Fruit fly (Drosophila melanogaster) whole organism, embryonic: Measurements from ENCODE around the gene P58IPK.

Experiments used
- Atf-2 ChIP-seq: fragments of 200-800 bp; sonication (Bioruptor generic); optimal IDR thresholded peaks from 2 replicates; lab custom pipeline; 2016; ENCODE audit warnings: missing biosample characterization, missing genetic modification characterization
- CG11247 ChIP-seq: fragments of 200-800 bp; sonication (Bioruptor generic); IDR thresholded peaks from 2 replicates; pipeline ENCODE4 v1.3.6; 2022; ENCODE audit warnings: missing biosample characterization, missing genetic modification characterization
- CG11398 ChIP-seq: fragments of 200-800 bp; sonication (Bioruptor generic); optimal IDR thresholded peaks from 2 replicates; lab custom pipeline; 2016; ENCODE audit warnings: missing biosample characterization, missing genetic modification characterization
- CG14050 ChIP-seq: fragments of 200-800 bp; sonication (Bioruptor generic); IDR thresholded peaks from 3 replicates; pipeline ENCODE4 v1.3.6; 2022; ENCODE audit warnings: missing biosample characterization, missing genetic modification characterization
- CG15269 ChIP-seq: fragments of 200-800 bp; sonication (Bioruptor generic); optimal IDR thresholded peaks from 2 replicates; lab custom pipeline; 2018; ENCODE audit warnings: missing biosample characterization, mild to moderate bottlenecking, missing genetic modification characterization, moderate library complexity
- CG17385 ChIP-seq: fragments of 200-800 bp; sonication (Bioruptor generic); optimal IDR thresholded peaks from 3 replicates; lab custom pipeline; 2018; ENCODE audit warnings: missing biosample characterization, mild to moderate bottlenecking, missing genetic modification characterization
- CG18262 ChIP-seq: fragments of 200-800 bp; optimal IDR thresholded peaks from 3 replicates; lab custom pipeline; 2019; ENCODE audit warnings: missing biosample characterization, mild to moderate bottlenecking, missing genetic modification characterization, moderate library complexity
- CG2889 ChIP-seq: fragments of 200-800 bp; sonication (Bioruptor generic); IDR thresholded peaks from 3 replicates; pipeline ENCODE4 v1.3.6; 2022; ENCODE audit warnings: missing biosample characterization, missing genetic modification characterization
- CG34376 ChIP-seq: fragments of 200-800 bp; sonication (Bioruptor generic); optimal IDR thresholded peaks from 2 replicates; lab custom pipeline; 2018; ENCODE audit warnings: missing biosample characterization, mild to moderate bottlenecking, missing genetic modification characterization
- CG3838 ChIP-seq: fragments of 200-800 bp; sonication (Bioruptor generic); optimal IDR thresholded peaks from 3 replicates; lab custom pipeline; 2016; ENCODE audit warnings: missing biosample characterization, missing genetic modification characterization
- CG42726 ChIP-seq: fragments of 200-800 bp; sonication (Bioruptor generic); IDR thresholded peaks from 2 replicates; pipeline ENCODE4 v1.3.6; 2022; ENCODE audit warnings: missing biosample characterization, missing genetic modification characterization; ENCODE audit not compliant: partially characterized antibody
- CG4282 ChIP-seq: fragments of 200-800 bp; sonication (Bioruptor generic); optimal IDR thresholded peaks from 2 replicates; lab custom pipeline; 2016; ENCODE audit warnings: missing biosample characterization, missing genetic modification characterization
- CG6689 ChIP-seq: fragments of 200-800 bp; sonication (Bioruptor generic); IDR thresholded peaks from 2 replicates; pipeline ENCODE4 v1.3.6; 2022; ENCODE audit warnings: missing biosample characterization, missing genetic modification characterization
- CG6813 ChIP-seq: fragments of 200-800 bp; sonication (Bioruptor generic); optimal IDR thresholded peaks from 2 replicates; lab custom pipeline; 2017; ENCODE audit warnings: missing biosample characterization, missing genetic modification characterization, mild to moderate bottlenecking, moderate library complexity, missing genetic modification reagents
- CG7357 ChIP-seq: fragments of 200-800 bp; sonication (Bioruptor generic); IDR thresholded peaks from 3 replicates; pipeline ENCODE4 v1.3.6; 2022; ENCODE audit warnings: missing biosample characterization, missing genetic modification characterization
- CG7963 ChIP-seq: fragments of 200-800 bp; sonication (Bioruptor generic); IDR thresholded peaks from 3 replicates; pipeline ENCODE4 v1.3.6; 2022; ENCODE audit warnings: missing biosample characterization, missing genetic modification characterization; ENCODE audit not compliant: partially characterized antibody
- CG9609 ChIP-seq: fragments of 200-800 bp; sonication (Bioruptor generic); optimal IDR thresholded peaks from 3 replicates; lab custom pipeline; 2016; ENCODE audit warnings: missing biosample characterization, missing genetic modification characterization
- CG9817 ChIP-seq: fragments of 200-800 bp; sonication (Bioruptor generic); optimal IDR thresholded peaks from 2 replicates; lab custom pipeline; 2018; ENCODE audit warnings: missing biosample characterization, mild to moderate bottlenecking, missing genetic modification characterization, moderate library complexity
- Dip3 ChIP-seq: fragments of 200-800 bp; sonication (Bioruptor generic); optimal IDR thresholded peaks from 3 replicates; lab custom pipeline; 2016; ENCODE audit warnings: missing biosample characterization, missing genetic modification characterization
- Dll ChIP-seq: fragments of 200-800 bp; sonication (Bioruptor generic); IDR thresholded peaks from 4 replicates; pipeline ENCODE4 v1.3.6; 2022; ENCODE audit warnings: missing biosample characterization, missing genetic modification characterization; ENCODE audit not compliant: partially characterized antibody
- ERR ChIP-seq: fragments of 200-800 bp; sonication (Bioruptor generic); optimal IDR thresholded peaks from 2 replicates; lab custom pipeline; 2016; ENCODE audit warnings: missing biosample characterization, missing genetic modification characterization
- Elba2 ChIP-seq: fragments of 200-800 bp; sonication (Bioruptor generic); optimal IDR thresholded peaks from 3 replicates; lab custom pipeline; 2016; ENCODE audit warnings: missing biosample characterization, missing genetic modification characterization
- HLH54F ChIP-seq: fragments of 200-800 bp; sonication (Bioruptor generic); optimal IDR thresholded peaks from 3 replicates; lab custom pipeline; 2016; ENCODE audit warnings: missing biosample characterization, missing genetic modification characterization
- Mad ChIP-seq: fragments of 200-800 bp; sonication (Bioruptor generic); optimal IDR thresholded peaks from 2 replicates; lab custom pipeline; 2016; ENCODE audit warnings: missing biosample characterization, missing genetic modification characterization
- Med ChIP-seq: fragments of 200-800 bp; sonication (Bioruptor generic); peaks from one replicate; lab custom pipeline; 2016; ENCODE audit warnings: missing biosample characterization, missing genetic modification characterization, mild to moderate bottlenecking, inconsistent platforms, moderate library complexity
- Mrtf ChIP-seq: fragments of 200-800 bp; sonication (Bioruptor generic); IDR thresholded peaks from 3 replicates; pipeline ENCODE4 v1.3.6; 2022; ENCODE audit warnings: missing biosample characterization, missing genetic modification characterization
- Nf-YC ChIP-seq: fragments of 200-800 bp; optimal IDR thresholded peaks from 3 replicates; lab custom pipeline; 2019; ENCODE audit warnings: missing biosample characterization, mild to moderate bottlenecking, missing genetic modification characterization, moderate library complexity
- Ravus ChIP-seq: fragments of 200-800 bp; sonication (Bioruptor generic); IDR thresholded peaks from 2 replicates; pipeline ENCODE4 v1.3.6; 2022; ENCODE audit warnings: missing biosample characterization, missing genetic modification characterization
- chif ChIP-seq, 2 experiments: fragments of 200-800 bp; sonication (Bioruptor generic); optimal IDR thresholded peaks; 3 replicates each; lab custom pipeline; 2016; ENCODE audit warnings: missing biosample characterization in 2 of 2, missing genetic modification characterization in 2 of 2
- ci ChIP-seq: fragments of 200-800 bp; sonication (Bioruptor generic); IDR thresholded peaks from 3 replicates; pipeline ENCODE4 v1.3.6; 2022; ENCODE audit warnings: missing biosample characterization, missing genetic modification characterization
- corto ChIP-seq: fragments of 200-800 bp; sonication (Bioruptor generic); optimal IDR thresholded peaks from 2 replicates; lab custom pipeline; 2016; ENCODE audit warnings: missing biosample characterization, mild to moderate bottlenecking, missing genetic modification characterization, moderate library complexity
- dysf ChIP-seq: fragments of 200-800 bp; sonication (Bioruptor generic); IDR thresholded peaks from 3 replicates; pipeline ENCODE4 v1.3.6; 2022; ENCODE audit warnings: missing biosample characterization, missing genetic modification characterization
- eve ChIP-seq, 2 experiments: fragments of >200 bp; optimal IDR thresholded peaks; 2 replicates each; lab custom pipeline; 2017; ENCODE audit warnings: missing biosample characterization in 2 of 2, missing genetic modification characterization in 2 of 2
- gsb ChIP-seq: fragments of 200-800 bp; sonication (Bioruptor generic); IDR thresholded peaks from 2 replicates; pipeline ENCODE4 v1.3.6; 2022; ENCODE audit warnings: missing biosample characterization, missing genetic modification characterization
- gsb-n ChIP-seq: fragments of 200-800 bp; sonication (Bioruptor generic); optimal IDR thresholded peaks from 3 replicates; lab custom pipeline; 2018; ENCODE audit warnings: missing biosample characterization, mild to moderate bottlenecking, missing genetic modification characterization
- hbn ChIP-seq: fragments of 200-800 bp; sonication (Bioruptor generic); IDR thresholded peaks from 2 replicates; pipeline ENCODE4 v1.3.6; 2022; ENCODE audit warnings: missing biosample characterization, missing genetic modification characterization; ENCODE audit not compliant: partially characterized antibody
- lbe ChIP-seq: fragments of 200-800 bp; sonication (Bioruptor generic); optimal IDR thresholded peaks from 2 replicates; lab custom pipeline; 2016; ENCODE audit warnings: missing biosample characterization, mild to moderate bottlenecking, missing genetic modification characterization
- mld ChIP-seq: fragments of 200-800 bp; sonication (Bioruptor generic); IDR thresholded peaks from 3 replicates; pipeline ENCODE4 v1.3.6; 2022; ENCODE audit warnings: missing biosample characterization, missing genetic modification characterization; ENCODE audit not compliant: partially characterized antibody
- nau ChIP-seq: fragments of 200-800 bp; sonication (Bioruptor generic); optimal IDR thresholded peaks from 3 replicates; lab custom pipeline; 2017; ENCODE audit warnings: missing biosample characterization, mild to moderate bottlenecking, missing genetic modification characterization, missing genetic modification reagents
- phol ChIP-seq: fragments of 200-800 bp; sonication (Bioruptor generic); optimal IDR thresholded peaks from 3 replicates; lab custom pipeline; 2018; ENCODE audit warnings: missing biosample characterization, mild to moderate bottlenecking, missing genetic modification characterization, moderate library complexity
- pnt ChIP-seq: fragments of 200-800 bp; sonication (Bioruptor generic); optimal IDR thresholded peaks from 3 replicates; lab custom pipeline; 2016; ENCODE audit warnings: missing biosample characterization, missing genetic modification characterization
- pros ChIP-seq: fragments of 200-800 bp; sonication (Bioruptor generic); optimal IDR thresholded peaks from 3 replicates; lab custom pipeline; 2019; ENCODE audit warnings: missing biosample characterization, mild to moderate bottlenecking, missing genetic modification characterization, moderate library complexity
- ro ChIP-seq: fragments of 200-800 bp; sonication (Bioruptor generic); IDR thresholded peaks from 2 replicates; pipeline ENCODE4 v1.3.6; 2022; ENCODE audit warnings: missing biosample characterization, missing genetic modification characterization
- sd ChIP-seq: fragments of 200-800 bp; sonication (Bioruptor generic); optimal IDR thresholded peaks from 3 replicates; lab custom pipeline; 2018; ENCODE audit warnings: missing biosample characterization, mild to moderate bottlenecking, missing genetic modification characterization, moderate library complexity
- ssp ChIP-seq: fragments of 200-800 bp; sonication (Bioruptor generic); IDR thresholded peaks from 2 replicates; pipeline ENCODE4 v1.3.6; 2022; ENCODE audit warnings: missing biosample characterization, missing genetic modification characterization
- tup ChIP-seq: fragments of 200-800 bp; sonication (Bioruptor generic); optimal IDR thresholded peaks from 2 replicates; lab custom pipeline; 2016; ENCODE audit warnings: missing biosample characterization, mild to moderate bottlenecking, missing genetic modification characterization, moderate library complexity
- z ChIP-seq: fragments of 200-800 bp; sonication (Bioruptor generic); IDR thresholded peaks from 3 replicates; pipeline ENCODE4 v1.3.6; 2022; ENCODE audit warnings: missing biosample characterization, missing genetic modification characterization
- zen ChIP-seq: fragments of 200-800 bp; sonication (Bioruptor generic); optimal IDR thresholded peaks from 3 replicates; lab custom pipeline; 2018; ENCODE audit warnings: missing biosample characterization, mild to moderate bottlenecking, missing genetic modification characterization, moderate library complexity
- zfh2 ChIP-seq: fragments of 200-800 bp; sonication (Bioruptor generic); optimal IDR thresholded peaks from 2 replicates; lab custom pipeline; 2016; ENCODE audit warnings: missing biosample characterization, missing genetic modification characterization

The P58IPK gene

dm6 chr3R:9563240-9563992, 23.3 kb upstream of the P58IPK start, which contains the start of the genes CG9393 and Vps45 (continued):
- TF ChIP-seq gsb-n (no peak), Elba2 (GFP tag; lab: Kevin White, UChicago) (peak; percentile 13), Ravus (GFP tag; lab: Robert Waterston, UW) (no peak; the same call in 1 of the 2 replicates), CG6813 (GFP tag; lab: Kevin White, UChicago) (no peak), dysf (GFP tag; lab: Robert Waterston, UW) (0 out of 3 replicates have a peak, but pooled peaks have one; percentile 16), Med (GFP tag; lab: Kevin White, UChicago) (peak; percentile 90), CG7357 (no peak), Atf-2 (GFP tag; lab: Kevin White, UChicago) (peak; percentile 11), CG6689 (GFP tag; lab: Robert Waterston, UW) (0 out of 2 replicates have a peak, but pooled peaks have one; percentile 55), CG7963 (GFP tag; lab: Robert Waterston, UW) (peak; percentile 87), HLH54F (GFP tag; lab: Kevin White, UChicago) (peak; percentile 78), CG34376 (GFP tag; lab: Kevin White, UChicago) (peak; percentile 72), Dll (peak; percentile 95), ssp (GFP tag; lab: Robert Waterston, UW) (peak; percentile 55), lbe (GFP tag; lab: Kevin White, UChicago) (peak; percentile 64), tup (GFP tag; lab: Kevin White, UChicago) (peak; percentile 25), CG3838 (GFP tag; lab: Kevin White, UChicago) (no peak), mld (GFP tag; lab: Robert Waterston, UW) (peak; percentile 89), eve (GFP tag; optimal IDR thresholded peaks at IDR 0.05; lab: Kevin White, UChicago) (no peak), nau (GFP tag; lab: Kevin White, UChicago) (no peak), CG11247 (GFP tag; lab: Robert Waterston, UW) (no peak), Nf-YC (tag; lab: Kevin White, UChicago) (peak; percentile 64), zen (tag; lab: Kevin White, UChicago) (peak; percentile 51), corto (GFP tag; lab: Kevin White, UChicago) (no peak), Mad (GFP tag; lab: Kevin White, UChicago) (peak; percentile 72), sd (no peak), CG14050 (GFP tag; lab: Robert Waterston, UW) (no peak), CG2889 (0 out of 3 replicates have a peak, but pooled peaks have one; percentile 4), CG42726 (GFP tag; lab: Robert Waterston, UW) (peak; percentile 82), Mrtf (GFP tag; lab: Robert Waterston, UW) (no peak), CG9817 (peak; percentile 71), CG4282 (GFP tag; lab: Kevin White, UChicago) (no peak), hbn (GFP tag; lab: Robert Waterston, UW) (peak; percentile 92), CG9609 (GFP tag; lab: Kevin White, UChicago) (peak; percentile 32), CG11398 (peak; percentile 33), z (no peak), ci (no peak), pnt (GFP tag; lab: Kevin White, UChicago) (peak; percentile 50), gsb (no peak), CG15269 (tag; lab: Kevin White, UChicago) (no peak), pros (no peak), CG17385 (GFP tag; lab: Kevin White, UChicago) (peak; percentile 49), CG18262 (tag; lab: Kevin White, UChicago) (peak; percentile 53), ERR (GFP tag; lab: Kevin White, UChicago) (no peak), zfh2 (peak; percentile 79), ro (GFP tag; lab: Robert Waterston, UW) (no peak), phol (tag; lab: Kevin White, UChicago) (peak; percentile 76), chif (GFP tag; optimal IDR thresholded peaks at IDR 0.05; lab: Kevin White, UChicago) (peak; percentile 38 to 57), Dip3 (peak; percentile 71)
